Worm (Caenorhabditis elegans) whole organism, L1 larva: Measurements from ENCODE around the gene C10A4.6.

ENCODE experiments used
- F16B12.6 ChIP-seq: fragments of 150-350 bp; optimal IDR thresholded peaks from 2 replicates; lab custom pipeline; 2014; ENCODE audit warnings: missing biosample characterization, missing genetic modification characterization
- aha-1 ChIP-seq: fragments of 150-350 bp; optimal IDR thresholded peaks from 2 replicates; lab custom pipeline; 2014; ENCODE audit warnings: missing biosample characterization, missing genetic modification characterization
- ama-1 ChIP-seq: fragments of 150-350 bp; optimal IDR thresholded peaks from 2 replicates; lab custom pipeline; 2014
- ceh-82 ChIP-seq, 3 experiments: fragments of 150-350 bp in 1 of 3; sonication (generic microtip) in 2 of 3; optimal IDR thresholded peaks; 2 replicates each; lab custom pipeline; 2014 to 2017; ENCODE audit warnings: missing biosample characterization in 3 of 3, missing genetic modification characterization in 3 of 3
- dpl-1 ChIP-seq, 3 experiments: fragments of 150-350 bp in 2 of 3; sonication (generic microtip) in 1 of 3; optimal IDR thresholded peaks; 2 replicates each; lab custom pipeline; 2014 to 2017; ENCODE audit warnings: missing biosample characterization in 3 of 3, missing genetic modification characterization in 3 of 3, missing genetic modification reagents in 3 of 3
- elt-2 ChIP-seq: sonication (generic microtip); optimal IDR thresholded peaks from 2 replicates; lab custom pipeline; 2016; ENCODE audit warnings: missing genetic modification characterization, mild to moderate bottlenecking, inconsistent platforms, missing compliant biosample characterization, missing genetic modification reagents
- jun-1 ChIP-seq: fragments of 150-350 bp; optimal IDR thresholded peaks from 2 replicates; lab custom pipeline; 2014; ENCODE audit warnings: missing biosample characterization, missing genetic modification reagents, missing genetic modification characterization
- lin-15B ChIP-seq: fragments of 150-350 bp; sonication (generic microtip); optimal IDR thresholded peaks from 3 replicates; lab custom pipeline; 2014; ENCODE audit warnings: missing biosample characterization, missing genetic modification characterization
- nhr-237 ChIP-seq: fragments of 150-350 bp; optimal IDR thresholded peaks from 2 replicates; lab custom pipeline; 2014; ENCODE audit warnings: missing biosample characterization, missing genetic modification characterization
- nhr-28 ChIP-seq: fragments of 150-350 bp; optimal IDR thresholded peaks from 2 replicates; lab custom pipeline; 2014; ENCODE audit warnings: missing biosample characterization, missing genetic modification characterization
- nhr-76 ChIP-seq: sonication (generic microtip); optimal IDR thresholded peaks from 2 replicates; lab custom pipeline; 2017; ENCODE audit warnings: missing biosample characterization, missing genetic modification characterization
- snu-23 ChIP-seq: sonication (generic microtip); optimal IDR thresholded peaks from 2 replicates; lab custom pipeline; 2016; ENCODE audit warnings: missing genetic modification characterization, missing compliant biosample characterization
- unc-130 ChIP-seq: fragments of 150-350 bp; optimal IDR thresholded peaks from 2 replicates; lab custom pipeline; 2017; ENCODE audit warnings: missing biosample characterization, missing genetic modification characterization, inconsistent platforms
- unc-86 ChIP-seq: sonication (generic microtip); optimal IDR thresholded peaks from 2 replicates; lab custom pipeline; 2016; ENCODE audit warnings: missing genetic modification characterization, missing compliant biosample characterization

DNA sequence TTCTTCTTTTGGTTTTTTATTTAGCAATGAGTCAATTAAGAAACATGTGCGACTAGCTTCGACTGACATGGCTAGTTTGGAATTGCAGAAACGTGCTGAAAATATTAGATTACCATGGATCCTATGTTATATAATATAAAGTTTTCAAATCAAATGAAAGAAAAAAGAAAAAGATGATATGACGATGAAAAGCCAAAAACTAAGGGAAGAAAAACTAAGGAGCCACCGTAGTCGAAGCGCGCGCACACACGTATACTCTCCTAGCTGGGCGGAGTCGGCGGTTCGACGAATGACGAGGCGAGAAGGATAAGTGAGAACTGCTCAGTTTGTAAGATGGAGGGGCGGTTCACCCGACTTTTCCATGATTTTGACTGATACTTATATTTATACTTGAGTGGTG is 34.4 kb downstream of the C10A4.6 start, which contains the start of gene mnm-2:
- TF ChIP-seq unc-130 (tag; lab: Kevin White, UChicago) = no peak
- TF ChIP-seq snu-23 (GFP tag; lab: Kevin White, UChicago) = no peak
- no peak for TF ChIP-seq dpl-1 (GFP tag; optimal IDR thresholded peaks at IDR 0.05; lab: Kevin White, UChicago)
- TF ChIP-seq nhr-76 = no peak
- TF ChIP-seq elt-2 = no peak
- no peak for TF ChIP-seq lin-15B (tag; lab: Kevin White, UChicago)
- no peak for TF ChIP-seq ceh-82 (tag; optimal IDR thresholded peaks at IDR 0.05; lab: Kevin White, UChicago)
- no peak for TF ChIP-seq nhr-237 (tag; lab: Kevin White, UChicago)
- TF ChIP-seq F16B12.6 = no peak
- TF ChIP-seq aha-1 = no peak
- no peak for TF ChIP-seq nhr-28 (tag; lab: Kevin White, UChicago)
- TF ChIP-seq ama-1 (lab: Kevin White, UChicago) = no peak
- TF ChIP-seq jun-1 = no peak
- no peak for TF ChIP-seq unc-86 (tag; lab: Kevin White, UChicago)
